Worm (Caenorhabditis elegans) whole organism, L1 larva: Measurements from ENCODE around the gene W05B10.4.

Source experiments
- C04F5.9 ChIP-seq: sonication (generic microtip); optimal IDR thresholded peaks from 2 replicates; lab custom pipeline; 2016; ENCODE audit warnings: missing genetic modification characterization, missing compliant biosample characterization
- C16A3.4 ChIP-seq: fragments of 150-350 bp; optimal IDR thresholded peaks from 2 replicates; lab custom pipeline; 2014; ENCODE audit warnings: missing biosample characterization, missing genetic modification characterization
- F16B12.6 ChIP-seq: fragments of 150-350 bp; optimal IDR thresholded peaks from 2 replicates; lab custom pipeline; 2014; ENCODE audit warnings: missing biosample characterization, missing genetic modification characterization
- Y116A8C.19 ChIP-seq: sonication (generic microtip); optimal IDR thresholded peaks from 2 replicates; lab custom pipeline; 2016; ENCODE audit warnings: missing compliant biosample characterization, missing genetic modification characterization, borderline replicate concordance
- alr-1 ChIP-seq: fragments of 200-800 bp; sonication (Bioruptor generic); optimal IDR thresholded peaks from 2 replicates; lab custom pipeline; 2018; ENCODE audit warnings: borderline replicate concordance, mild to moderate bottlenecking, missing genetic modification characterization, missing compliant biosample characterization
- blmp-1 ChIP-seq: fragments of 150-350 bp; optimal IDR thresholded peaks from 2 replicates; lab custom pipeline; 2014; ENCODE audit warnings: missing biosample characterization, missing genetic modification characterization
- ceh-63 ChIP-seq: fragments of 200-800 bp; sonication (Bioruptor generic); optimal IDR thresholded peaks from 2 replicates; lab custom pipeline; 2018; ENCODE audit warnings: mild to moderate bottlenecking, missing genetic modification characterization, missing compliant biosample characterization
- ceh-90 ChIP-seq: sonication (generic microtip); optimal IDR thresholded peaks from 2 replicates; lab custom pipeline; 2016; ENCODE audit warnings: missing genetic modification characterization, missing compliant biosample characterization
- dpl-1 ChIP-seq, 3 experiments: fragments of 150-350 bp in 2 of 3; sonication (generic microtip) in 1 of 3; optimal IDR thresholded peaks; 2 replicates each; lab custom pipeline; 2014 to 2017; ENCODE audit warnings: missing biosample characterization in 3 of 3, missing genetic modification characterization in 3 of 3, missing genetic modification reagents in 3 of 3
- dsc-1 ChIP-seq: sonication (generic microtip); optimal IDR thresholded peaks from 2 replicates; lab custom pipeline; 2016; ENCODE audit warnings: mild to moderate bottlenecking, missing genetic modification characterization, missing compliant biosample characterization
- efl-1 ChIP-seq, 4 experiments: fragments of 150-350 bp; optimal IDR thresholded peaks in 3 of 4; peaks in 1 of 4; 1 replicate in 1 of 4; 2 replicates in 3 of 4; lab custom pipeline; 2014; ENCODE audit warnings: missing biosample characterization in 2 of 4, missing genetic modification characterization in 2 of 4, missing genetic modification reagents in 2 of 4
- egl-13 ChIP-seq: sonication (generic microtip); optimal IDR thresholded peaks from 2 replicates; lab custom pipeline; 2016; ENCODE audit warnings: missing genotype, missing genetic modification reagents, missing genetic modification characterization, missing compliant biosample characterization
- elt-3 ChIP-seq, 6 experiments: fragments of 150-350 bp in 1 of 6; sonication (generic microtip); optimal IDR thresholded peaks; 2 replicates each; lab custom pipeline; 2017 to 2018; ENCODE audit warnings: missing biosample characterization in 6 of 6, missing genetic modification characterization in 6 of 6, inconsistent platforms in 1 of 6
- ets-5 ChIP-seq: fragments of 200-800 bp; sonication (Bioruptor generic); IDR thresholded peaks from 2 replicates; pipeline ENCODE4 v1.3.6; 2022; ENCODE audit warnings: missing genetic modification characterization, missing compliant biosample characterization
- fkh-10 ChIP-seq: sonication (generic microtip); optimal IDR thresholded peaks from 2 replicates; lab custom pipeline; 2017; ENCODE audit warnings: missing biosample characterization, missing genetic modification reagents, missing genetic modification characterization
- fkh-4 ChIP-seq: sonication (generic microtip); optimal IDR thresholded peaks from 2 replicates; lab custom pipeline; 2016; ENCODE audit warnings: missing compliant biosample characterization, missing genetic modification characterization, borderline replicate concordance
- grh-1 ChIP-seq: fragments of 200-800 bp; sonication (Bioruptor generic); IDR thresholded peaks from 2 replicates; pipeline ENCODE4 v1.3.6; 2022; ENCODE audit warnings: missing genetic modification reagents, missing genetic modification characterization, missing compliant biosample characterization
- hpl-2 ChIP-seq: fragments of 150-350 bp; optimal IDR thresholded peaks from 2 replicates; lab custom pipeline; 2014; ENCODE audit warnings: missing biosample characterization, missing genetic modification reagents, missing genetic modification characterization
- irx-1 ChIP-seq: sonication (generic microtip); optimal IDR thresholded peaks from 2 replicates; lab custom pipeline; 2016; ENCODE audit warnings: missing genetic modification characterization, missing compliant biosample characterization
- isw-1 ChIP-seq: fragments of 200-800 bp; sonication (Bioruptor generic); IDR thresholded peaks from 2 replicates; pipeline ENCODE4 v1.3.6; 2022; ENCODE audit warnings: missing genetic modification characterization, missing compliant biosample characterization
- jun-1 ChIP-seq: fragments of 150-350 bp; optimal IDR thresholded peaks from 2 replicates; lab custom pipeline; 2014; ENCODE audit warnings: missing biosample characterization, missing genetic modification reagents, missing genetic modification characterization
- lin-13 ChIP-seq: fragments of 150-350 bp; optimal IDR thresholded peaks from 2 replicates; lab custom pipeline; 2014; ENCODE audit warnings: missing biosample characterization, missing genetic modification reagents, missing genetic modification characterization
- lin-14 ChIP-seq: fragments of 200-800 bp; sonication (Bioruptor generic); optimal IDR thresholded peaks from 2 replicates; lab custom pipeline; 2018; ENCODE audit warnings: mild to moderate bottlenecking, missing genetic modification characterization, moderate library complexity, missing compliant biosample characterization
- lin-35 ChIP-seq, 2 experiments: fragments of 150-350 bp; optimal IDR thresholded peaks; 2 replicates each; lab custom pipeline; 2014; ENCODE audit warnings: missing biosample characterization in 2 of 2, missing genetic modification characterization in 2 of 2, missing genetic modification reagents in 2 of 2
- lir-3 ChIP-seq: sonication (generic microtip); optimal IDR thresholded peaks from 2 replicates; lab custom pipeline; 2016; ENCODE audit warnings: mild to moderate bottlenecking, missing genetic modification characterization, moderate library complexity, missing compliant biosample characterization; ENCODE audit not compliant: poor library complexity
- lsy-2 ChIP-seq, 2 experiments: fragments of 150-350 bp; optimal IDR thresholded peaks; 2 replicates each; lab custom pipeline; 2014; ENCODE audit warnings: missing biosample characterization in 2 of 2, missing genetic modification characterization in 2 of 2
- mdl-1 ChIP-seq, 2 experiments: fragments of 150-350 bp; optimal IDR thresholded peaks; 2 replicates each; lab custom pipeline; 2014 to 2017; ENCODE audit warnings: missing biosample characterization in 2 of 2, missing genetic modification characterization in 2 of 2, inconsistent platforms in 1 of 2
- mep-1 ChIP-seq: fragments of 150-350 bp; optimal IDR thresholded peaks from 2 replicates; lab custom pipeline; 2014; ENCODE audit warnings: missing biosample characterization, missing genetic modification characterization
- nhr-19 ChIP-seq: fragments of 200-800 bp; sonication (Bioruptor generic); conservative IDR thresholded peaks from 2 replicates; pipeline ENCODE4 v1.3.6; 2022; ENCODE audit warnings: missing genetic modification characterization, missing compliant biosample characterization
- nhr-237 ChIP-seq: fragments of 150-350 bp; optimal IDR thresholded peaks from 2 replicates; lab custom pipeline; 2014; ENCODE audit warnings: missing biosample characterization, missing genetic modification characterization
- nhr-47 ChIP-seq: sonication (generic microtip); optimal IDR thresholded peaks from 2 replicates; lab custom pipeline; 2016; ENCODE audit warnings: mild to moderate bottlenecking, missing genetic modification characterization, moderate library complexity, missing compliant biosample characterization
- nhr-77 ChIP-seq: fragments of 150-350 bp; optimal IDR thresholded peaks from 2 replicates; lab custom pipeline; 2014; ENCODE audit warnings: missing biosample characterization, missing genetic modification characterization
- nhr-85 ChIP-seq: sonication (generic microtip); peaks from one replicate; lab custom pipeline; 2016; ENCODE audit warnings: missing genetic modification characterization, inconsistent platforms, missing compliant biosample characterization
- nhr-90 ChIP-seq: sonication (generic microtip); optimal IDR thresholded peaks from 2 replicates; lab custom pipeline; 2016; ENCODE audit warnings: mild to moderate bottlenecking, missing genetic modification characterization, missing compliant biosample characterization; ENCODE audit not compliant: poor library complexity
- pag-3 ChIP-seq: sonication (generic microtip); optimal IDR thresholded peaks from 2 replicates; lab custom pipeline; 2017; ENCODE audit warnings: missing genetic modification characterization, mild to moderate bottlenecking, missing compliant biosample characterization, antibody characterized with exemption, borderline replicate concordance; ENCODE audit not compliant: insufficient read depth
- pax-3 ChIP-seq: fragments of 200-800 bp; sonication (Bioruptor generic); optimal IDR thresholded peaks from 2 replicates; lab custom pipeline; 2018; ENCODE audit warnings: mild to moderate bottlenecking, missing genetic modification characterization, moderate library complexity, missing compliant biosample characterization
- pqm-1 ChIP-seq: sonication (generic microtip); optimal IDR thresholded peaks from 3 replicates; lab custom pipeline; 2017; ENCODE audit warnings: missing biosample characterization, missing genetic modification characterization
- rnt-1 ChIP-seq: sonication (generic microtip); optimal IDR thresholded peaks from 2 replicates; lab custom pipeline; 2016; ENCODE audit warnings: mild to moderate bottlenecking, missing genetic modification characterization, moderate library complexity, missing compliant biosample characterization
- skn-1 ChIP-seq: fragments of 150-350 bp; optimal IDR thresholded peaks from 2 replicates; lab custom pipeline; 2014; ENCODE audit warnings: missing biosample characterization, missing genetic modification characterization
- snpc-4 ChIP-seq: fragments of 150-350 bp; optimal IDR thresholded peaks from 2 replicates; lab custom pipeline; 2014; ENCODE audit warnings: missing biosample characterization, missing genetic modification characterization
- snu-23 ChIP-seq: sonication (generic microtip); optimal IDR thresholded peaks from 2 replicates; lab custom pipeline; 2016; ENCODE audit warnings: missing genetic modification characterization, missing compliant biosample characterization
- sox-4 ChIP-seq: sonication (generic microtip); optimal IDR thresholded peaks from 2 replicates; lab custom pipeline; 2016; ENCODE audit warnings: missing genetic modification characterization, missing compliant biosample characterization
- swsn-7 ChIP-seq: sonication (generic microtip); optimal IDR thresholded peaks from 2 replicates; lab custom pipeline; 2016; ENCODE audit warnings: missing genetic modification characterization, missing compliant biosample characterization
- tbx-2 ChIP-seq: sonication (generic microtip); optimal IDR thresholded peaks from 2 replicates; lab custom pipeline; 2016; ENCODE audit warnings: missing genetic modification characterization, missing compliant biosample characterization
- unc-62 ChIP-seq: fragments of 150-350 bp; optimal IDR thresholded peaks from 2 replicates; lab custom pipeline; 2014; ENCODE audit warnings: missing biosample characterization, missing genetic modification reagents, missing genetic modification characterization
- unc-86 ChIP-seq: sonication (generic microtip); optimal IDR thresholded peaks from 2 replicates; lab custom pipeline; 2016; ENCODE audit warnings: missing genetic modification characterization, missing compliant biosample characterization
- vab-15 ChIP-seq: sonication (generic microtip); optimal IDR thresholded peaks from 2 replicates; lab custom pipeline; 2017; ENCODE audit warnings: missing genotype, mild to moderate bottlenecking, missing genetic modification characterization, missing compliant biosample characterization
- xbp-1 ChIP-seq: sonication (generic microtip); optimal IDR thresholded peaks from 2 replicates; lab custom pipeline; 2016; ENCODE audit warnings: missing genetic modification characterization, missing compliant biosample characterization
- ztf-11 ChIP-seq, 2 experiments: sonication (generic microtip); optimal IDR thresholded peaks; 2 replicates each; lab custom pipeline; 2016 to 2017; ENCODE audit warnings: missing genetic modification characterization in 2 of 2, missing biosample characterization in 1 of 2, missing compliant biosample characterization in 1 of 2

W05B10.4 gene

ce11 chrV:12658142-12658541, 9.9 kb upstream of the W05B10.4 start, which contains the start of gene W05B10.6:
W05B10.6 (minus strand) TSS chrV:12658242.
- TF ChIP-seq dsc-1 (tag; lab: Kevin White, UChicago) (no peak), C04F5.9 (no peak), hpl-2 (no peak), irx-1 (tag; lab: Kevin White, UChicago) (no peak), unc-62 (GFP tag; lab: Kevin White, UChicago) (no peak), egl-13 (no peak), snu-23 (no peak), alr-1 (tag; lab: Kevin White, UChicago) (no peak), rnt-1 (tag; lab: Kevin White, UChicago) (no peak), lsy-2 (tag; optimal IDR thresholded peaks at IDR 0.05; lab: Kevin White, UChicago) (no peak)

DNA sequence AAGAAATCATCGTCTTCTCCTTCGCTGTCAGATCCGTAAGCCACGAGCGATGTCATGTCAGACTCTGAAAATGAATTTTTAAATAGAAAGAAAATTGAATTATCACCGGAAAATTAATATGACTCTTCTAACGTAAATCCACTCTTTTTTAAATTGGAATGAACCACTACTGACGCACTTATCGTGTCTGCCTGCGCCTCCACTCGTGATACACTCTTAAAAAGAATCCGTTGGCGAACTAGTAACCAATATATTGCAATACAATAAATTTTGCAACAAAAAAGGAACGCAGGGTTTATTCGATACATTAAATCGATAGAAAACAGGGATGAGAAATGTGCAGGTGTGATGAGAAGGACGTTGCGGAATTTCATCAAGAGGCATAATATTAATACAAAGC, 8.6 kb upstream of the W05B10.4 start, which contains the start of gene ccch-3:
ccch-3 (minus strand) TSS at position 262 of the 400 bp plus-strand sequence.
- TF ChIP-seq unc-62 (GFP tag; lab: Kevin White, UChicago) (no peak), irx-1 (tag; lab: Kevin White, UChicago) (peak; percentile 43), lir-3 (tag; lab: Kevin White, UChicago) (peak; percentile 37), tbx-2 (tag; lab: Kevin White, UChicago) (peak; percentile 77), ceh-90 (tag; lab: Kevin White, UChicago) (no peak), pax-3 (tag; lab: Kevin White, UChicago) (peak; percentile 57), pqm-1 (tag; lab: Kevin White, UChicago) (no peak), grh-1 (GFP tag; lab: Robert Waterston, UW) (0 out of 2 replicates have a peak, but pooled peaks have one; percentile 30), skn-1 (tag; lab: Kevin White, UChicago) (peak; percentile 74), elt-3 (tag; optimal IDR thresholded peaks at IDR 0.05; lab: Kevin White, UChicago) (peak in 3 of 6 experiments; percentile 7 to 71 (median 39)), dsc-1 (tag; lab: Kevin White, UChicago) (peak; percentile 69), mep-1 (tag; lab: Kevin White, UChicago) (peak; percentile 82), mdl-1 (tag; optimal IDR thresholded peaks at IDR 0.05; lab: Kevin White, UChicago) (peak in 1 of 2 experiments; percentile 59), nhr-237 (no peak), fkh-4 (tag; lab: Kevin White, UChicago) (peak; percentile 31), efl-1 (optimal IDR thresholded peaks at IDR 0.05; lab: Kevin White, UChicago) (peak; percentile 72 to 80), efl-1 (GFP tag; optimal IDR thresholded peaks at IDR 0.05 in 1 of 2; lab: Kevin White, UChicago) (peak; percentile 78 to 97), ceh-63 (GFP tag; lab: Kevin White, UChicago) (no peak), nhr-85 (tag; lab: Kevin White, UChicago) (peak; percentile 86), dpl-1 (GFP tag; optimal IDR thresholded peaks at IDR 0.05; lab: Kevin White, UChicago) (peak; percentile 63 to 83 (median 81)), ztf-11 (tag; optimal IDR thresholded peaks at IDR 0.05; lab: Kevin White, UChicago) (no peak), lsy-2 (tag; optimal IDR thresholded peaks at IDR 0.05; lab: Kevin White, UChicago) (peak; percentile 79 to 88), lin-13 (peak; percentile 72), C04F5.9 (peak; percentile 42), fkh-10 (peak; percentile 17), nhr-47 (tag; lab: Kevin White, UChicago) (peak; percentile 80), lin-14 (GFP tag; lab: Kevin White, UChicago) (peak; percentile 90), vab-15 (tag; lab: Kevin White, UChicago) (peak; percentile 45), F16B12.6 (tag; lab: Kevin White, UChicago) (peak; percentile 48), pag-3 (peak; percentile 16), nhr-90 (tag; lab: Kevin White, UChicago) (peak; percentile 81), sox-4 (peak; percentile 54), xbp-1 (tag; lab: Kevin White, UChicago) (peak; percentile 80), isw-1 (GFP tag; lab: Robert Waterston, UW) (peak; percentile 28), snpc-4 (tag; lab: Kevin White, UChicago) (peak; percentile 74), ets-5 (GFP tag; lab: Robert Waterston, UW) (no peak), unc-86 (tag; lab: Kevin White, UChicago) (peak; percentile 29), Y116A8C.19 (no peak), rnt-1 (tag; lab: Kevin White, UChicago) (peak; percentile 79), swsn-7 (tag; lab: Kevin White, UChicago) (peak; percentile 78), lin-35 (GFP tag; optimal IDR thresholded peaks at IDR 0.05; lab: Kevin White, UChicago) (peak; percentile 76 to 86), nhr-19 (GFP tag; lab: Robert Waterston, UW) (peak; percentile 77), nhr-77 (tag; lab: Kevin White, UChicago) (peak; percentile 5), jun-1 (peak; percentile 3), blmp-1 (tag; lab: Kevin White, UChicago) (peak; percentile 66), C16A3.4 (tag; lab: Kevin White, UChicago) (peak; percentile 85)
